Worm (Caenorhabditis elegans) whole organism, L1 larva: ENCODE measurements around the gene str-6.

Experiments
- dsc-1 ChIP-seq: sonication (generic microtip); optimal IDR thresholded peaks from 2 replicates; lab custom pipeline; 2016; ENCODE audit warnings: mild to moderate bottlenecking, missing genetic modification characterization, missing compliant biosample characterization
- elt-2 ChIP-seq: sonication (generic microtip); optimal IDR thresholded peaks from 2 replicates; lab custom pipeline; 2016; ENCODE audit warnings: missing genetic modification characterization, mild to moderate bottlenecking, inconsistent platforms, missing compliant biosample characterization, missing genetic modification reagents
- grh-1 ChIP-seq: fragments of 200-800 bp; sonication (Bioruptor generic); IDR thresholded peaks from 2 replicates; pipeline ENCODE4 v1.3.6; 2022; ENCODE audit warnings: missing genetic modification reagents, missing genetic modification characterization, missing compliant biosample characterization
- skn-1 ChIP-seq: fragments of 150-350 bp; optimal IDR thresholded peaks from 2 replicates; lab custom pipeline; 2014; ENCODE audit warnings: missing biosample characterization, missing genetic modification characterization

DNA sequence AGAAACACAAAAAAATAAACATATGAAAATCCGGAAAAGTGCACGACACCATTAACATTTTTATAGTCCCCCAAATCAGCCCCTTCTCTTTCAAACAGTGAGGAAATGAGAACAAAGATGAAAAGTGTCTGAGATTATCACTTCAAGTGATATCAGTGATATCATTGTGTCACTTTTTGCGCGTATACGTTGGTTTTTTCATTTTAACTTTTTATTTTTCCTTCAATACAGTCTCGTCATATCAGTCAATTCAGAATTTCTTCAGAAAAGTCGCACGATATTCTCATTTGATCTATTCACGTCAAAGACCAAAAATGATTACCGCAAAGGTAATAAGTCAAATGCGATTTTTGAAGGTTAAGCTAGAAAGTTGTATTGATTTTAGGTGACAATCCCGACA is 45.3 kb downstream of the str-6 start, which contains the start of gene twk-34:
- TF ChIP-seq grh-1 (GFP tag; lab: Robert Waterston, UW) (no peak), skn-1 (tag; lab: Kevin White, UChicago) (no peak), dsc-1 (tag; lab: Kevin White, UChicago) (no peak), elt-2 (tag; lab: Kevin White, UChicago) (no peak)
